Worm (Caenorhabditis elegans): ENCODE measurements around the gene znf-474.

DNA sequence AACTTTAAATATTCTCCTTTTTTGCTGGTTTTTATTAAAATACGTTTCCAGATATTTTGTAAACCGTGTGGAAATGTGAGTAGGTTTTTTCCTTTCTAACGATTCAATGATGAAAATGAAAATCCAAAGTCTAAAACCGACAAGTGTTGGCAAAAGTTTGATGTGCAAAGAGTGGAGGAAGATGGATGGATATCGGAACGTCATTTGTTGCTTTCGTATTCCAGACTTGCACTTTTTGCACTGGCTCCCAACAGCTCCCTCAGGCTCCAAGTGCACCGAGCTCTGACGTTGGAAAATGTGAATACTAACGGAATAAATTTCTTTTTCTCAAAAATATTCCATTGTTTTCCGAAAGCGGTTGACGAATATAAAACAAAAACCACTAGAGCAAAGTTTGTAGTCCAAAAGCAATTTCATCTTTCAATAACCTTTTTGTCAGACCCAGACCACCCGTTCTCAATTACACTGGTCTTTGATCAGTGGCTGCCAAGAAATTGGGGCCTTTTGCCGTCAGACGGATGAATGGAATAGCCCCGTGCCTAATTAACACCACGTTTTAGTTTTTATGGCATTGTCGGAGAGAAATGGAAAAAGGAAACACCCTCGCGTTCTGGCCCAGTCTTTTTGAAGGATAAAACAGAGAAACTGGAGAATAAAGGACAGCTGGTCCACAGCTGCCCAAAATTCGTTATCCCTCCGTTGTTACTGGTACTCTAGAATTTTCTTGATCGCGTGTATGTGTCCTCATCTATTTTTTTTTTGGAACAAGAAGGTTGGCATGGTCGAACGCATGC is 33.2 kb downstream of the znf-474 start:
- TF ChIP-seq R02D3.7 (tag; optimal IDR thresholded peaks at IDR 0.05) (no peak), mep-1 (tag; optimal IDR thresholded peaks at IDR 0.05) (no peak), ceh-82 (tag; optimal IDR thresholded peaks at IDR 0.05) (no peak), nhr-111 (GFP tag; optimal IDR thresholded peaks at IDR 0.05) (no peak), pqm-1 (tag; optimal IDR thresholded peaks at IDR 0.05) (no peak), zip-11 (GFP tag; IDR thresholded peaks at IDR 0.05) (no peak), nhr-28 (tag; optimal IDR thresholded peaks at IDR 0.05) (no peak), lin-13 (GFP tag; optimal IDR thresholded peaks at IDR 0.05) (no peak), php-3 (GFP tag; IDR thresholded peaks at IDR 0.05) (no peak), lin-15B (tag; optimal IDR thresholded peaks at IDR 0.05) (no peak)
